Worm (Caenorhabditis elegans) whole organism, L2 larva: ENCODE measurements around the gene F17C8.7.
"Not testable (repeated sequence)": the region's sequence is repeated elsewhere in the genome, so short reads cannot be mapped to it uniquely, and the experiment has no call there.

Experiments used
- C34F6.9 ChIP-seq: fragments of 150-350 bp; optimal IDR thresholded peaks from 2 replicates; lab custom pipeline; 2014; ENCODE audit warnings: missing biosample characterization, missing genetic modification characterization
- F13H6.1 ChIP-seq: sonication (generic microtip); optimal IDR thresholded peaks from 2 replicates; lab custom pipeline; 2016; ENCODE audit warnings: missing genetic modification characterization, missing compliant biosample characterization
- R02D3.7 ChIP-seq: fragments of 150-350 bp; optimal IDR thresholded peaks from 2 replicates; lab custom pipeline; 2014; ENCODE audit warnings: missing biosample characterization, missing genetic modification characterization
- ZK546.5 ChIP-seq: sonication (generic microtip); optimal IDR thresholded peaks from 2 replicates; lab custom pipeline; 2017; ENCODE audit warnings: missing biosample characterization, missing genetic modification characterization
- aly-2 ChIP-seq: fragments of 150-350 bp; optimal IDR thresholded peaks from 2 replicates; lab custom pipeline; 2014; ENCODE audit warnings: missing biosample characterization, missing genetic modification characterization
- ama-1 ChIP-seq: fragments of 150-350 bp; optimal IDR thresholded peaks from 2 replicates; lab custom pipeline; 2018; ENCODE audit warnings: inconsistent platforms
- ceh-16 ChIP-seq: fragments of 150-350 bp; optimal IDR thresholded peaks from 2 replicates; lab custom pipeline; 2014; ENCODE audit warnings: missing biosample characterization, missing genetic modification characterization
- ceh-82 ChIP-seq: fragments of 150-350 bp; optimal IDR thresholded peaks from 2 replicates; lab custom pipeline; 2014; ENCODE audit warnings: missing biosample characterization, missing genetic modification characterization
- crh-2 ChIP-seq: sonication (generic microtip); optimal IDR thresholded peaks from 2 replicates; lab custom pipeline; 2017; ENCODE audit warnings: missing biosample characterization, missing genetic modification characterization
- dmd-4 ChIP-seq: sonication (generic microtip); optimal IDR thresholded peaks from 2 replicates; lab custom pipeline; 2017; ENCODE audit warnings: missing biosample characterization, missing genetic modification characterization
- egl-27 ChIP-seq: sonication (generic microtip); optimal IDR thresholded peaks from 3 replicates; lab custom pipeline; 2017; ENCODE audit warnings: missing biosample characterization, missing genetic modification reagents, missing genetic modification characterization
- elt-1 ChIP-seq: fragments of 150-350 bp; optimal IDR thresholded peaks from 2 replicates; lab custom pipeline; 2014; ENCODE audit warnings: missing biosample characterization, missing genetic modification characterization
- elt-3 ChIP-seq: sonication (generic microtip); optimal IDR thresholded peaks from 2 replicates; lab custom pipeline; 2017; ENCODE audit warnings: missing biosample characterization, missing genetic modification characterization
- fos-1 ChIP-seq: fragments of 150-350 bp; optimal IDR thresholded peaks from 2 replicates; lab custom pipeline; 2014; ENCODE audit warnings: missing biosample characterization, missing genetic modification characterization
- gmeb-1 ChIP-seq: fragments of 150-350 bp; optimal IDR thresholded peaks from 2 replicates; lab custom pipeline; 2014; ENCODE audit warnings: missing biosample characterization, missing genetic modification characterization
- lin-11 ChIP-seq: fragments of 150-350 bp; sonication (generic microtip); optimal IDR thresholded peaks from 2 replicates; lab custom pipeline; 2014; ENCODE audit warnings: missing biosample characterization, missing genetic modification characterization, inconsistent platforms, mixed read lengths
- lin-13 ChIP-seq: fragments of 150-350 bp; optimal IDR thresholded peaks from 2 replicates; lab custom pipeline; 2014; ENCODE audit warnings: missing biosample characterization, missing genetic modification reagents, missing genetic modification characterization
- lsy-2 ChIP-seq, 2 experiments: fragments of 150-350 bp in 1 of 2; sonication (generic microtip) in 1 of 2; optimal IDR thresholded peaks; 2 replicates each; lab custom pipeline; 2014 to 2017; ENCODE audit warnings: missing biosample characterization in 2 of 2, missing genetic modification characterization in 2 of 2
- mab-5 ChIP-seq: fragments of 150-350 bp; optimal IDR thresholded peaks from 2 replicates; lab custom pipeline; 2014; ENCODE audit warnings: missing biosample characterization, missing genetic modification characterization
- mdl-1 ChIP-seq, 2 experiments: fragments of 150-350 bp in 1 of 2; sonication (generic microtip) in 1 of 2; optimal IDR thresholded peaks; 2 replicates each; lab custom pipeline; 2017; ENCODE audit warnings: missing biosample characterization in 2 of 2, missing genetic modification characterization in 2 of 2
- nhr-10 ChIP-seq: sonication (generic microtip); optimal IDR thresholded peaks from 2 replicates; lab custom pipeline; 2017; ENCODE audit warnings: missing biosample characterization, missing genetic modification characterization
- nhr-11 ChIP-seq: fragments of 150-350 bp; optimal IDR thresholded peaks from 2 replicates; lab custom pipeline; 2014; ENCODE audit warnings: missing biosample characterization, missing genetic modification characterization
- nhr-12 ChIP-seq: fragments of 150-350 bp; optimal IDR thresholded peaks from 2 replicates; lab custom pipeline; 2014; ENCODE audit warnings: missing biosample characterization, missing genetic modification characterization
- nhr-129 ChIP-seq: fragments of 150-350 bp; optimal IDR thresholded peaks from 2 replicates; lab custom pipeline; 2014; ENCODE audit warnings: missing biosample characterization, missing genetic modification characterization
- nhr-21 ChIP-seq: fragments of 150-350 bp; optimal IDR thresholded peaks from 2 replicates; lab custom pipeline; 2014; ENCODE audit warnings: missing biosample characterization, missing genetic modification characterization
- nhr-25 ChIP-seq: fragments of 150-350 bp; sonication (generic microtip); optimal IDR thresholded peaks from 3 replicates; lab custom pipeline; 2014; ENCODE audit warnings: missing biosample characterization, missing genetic modification characterization
- nhr-6 ChIP-seq: fragments of 150-350 bp; optimal IDR thresholded peaks from 2 replicates; lab custom pipeline; 2014; ENCODE audit warnings: missing biosample characterization, missing genetic modification characterization
- peb-1 ChIP-seq: fragments of 150-350 bp; optimal IDR thresholded peaks from 2 replicates; lab custom pipeline; 2014; ENCODE audit warnings: missing biosample characterization, missing genetic modification characterization
- sem-4 ChIP-seq: fragments of 150-350 bp; optimal IDR thresholded peaks from 2 replicates; lab custom pipeline; 2014; ENCODE audit warnings: missing biosample characterization, missing genetic modification reagents, missing genetic modification characterization
- skn-1 ChIP-seq: sonication (generic microtip); optimal IDR thresholded peaks from 2 replicates; lab custom pipeline; 2017; ENCODE audit warnings: missing biosample characterization, missing genetic modification characterization
- sma-3 ChIP-seq: sonication (generic microtip); optimal IDR thresholded peaks from 2 replicates; lab custom pipeline; 2016; ENCODE audit warnings: missing genetic modification reagents, missing genetic modification characterization, missing compliant biosample characterization
- sma-9 ChIP-seq, 2 experiments: fragments of 150-350 bp in 1 of 2; sonication (generic microtip) in 1 of 2; optimal IDR thresholded peaks; 2 replicates each; lab custom pipeline; 2014 to 2016; ENCODE audit warnings: missing genetic modification characterization in 2 of 2, mild to moderate bottlenecking in 1 of 2, missing biosample characterization in 1 of 2, missing compliant biosample characterization in 1 of 2, missing genetic modification reagents in 1 of 2, moderate library complexity in 1 of 2
- snpc-4 ChIP-seq: fragments of 150-350 bp; optimal IDR thresholded peaks from 2 replicates; lab custom pipeline; 2014; ENCODE audit warnings: missing biosample characterization, missing genetic modification characterization
- unc-39 ChIP-seq: fragments of 150-350 bp; optimal IDR thresholded peaks from 2 replicates; lab custom pipeline; 2014; ENCODE audit warnings: missing biosample characterization, missing genetic modification characterization
- unc-55 ChIP-seq: fragments of 150-350 bp; sonication (generic microtip); optimal IDR thresholded peaks from 3 replicates; lab custom pipeline; 2014; ENCODE audit warnings: missing biosample characterization, missing genetic modification reagents, missing genetic modification characterization
- unc-62 ChIP-seq: fragments of 150-350 bp; optimal IDR thresholded peaks from 2 replicates; lab custom pipeline; 2014; ENCODE audit warnings: missing biosample characterization, missing genetic modification reagents, missing genetic modification characterization
- zag-1 ChIP-seq: fragments of 150-350 bp; optimal IDR thresholded peaks from 2 replicates; lab custom pipeline; 2014; ENCODE audit warnings: missing biosample characterization, missing genetic modification characterization
- ztf-1 ChIP-seq: fragments of 200-800 bp; sonication (Bioruptor generic); conservative IDR thresholded peaks from 2 replicates; pipeline ENCODE4 v1.3.6; 2022; ENCODE audit warnings: missing genetic modification characterization, missing compliant biosample characterization

F17C8.7 gene

DNA sequence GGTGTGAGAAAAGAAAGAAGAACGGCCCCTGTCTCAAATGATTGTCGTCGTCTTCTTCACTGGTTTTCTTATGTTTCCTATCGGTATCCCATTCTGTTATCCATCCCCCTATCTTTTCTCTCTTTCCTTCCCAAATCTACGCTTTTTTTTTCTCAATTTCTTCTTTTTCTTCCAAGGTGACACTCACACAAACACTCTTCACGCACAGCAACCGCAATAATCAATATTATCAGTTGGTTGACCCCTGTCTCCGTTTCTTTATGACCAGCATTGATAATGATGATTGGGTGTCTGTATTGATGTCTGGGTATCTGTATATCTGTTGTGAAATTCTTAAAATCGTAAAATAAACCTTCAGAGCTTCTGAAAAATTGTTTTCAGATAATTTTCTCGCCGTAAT, 5.3 kb downstream of the F17C8.7 start (continued):
- TF ChIP-seq nhr-10 (tag; lab: Kevin White, UChicago) (no peak), lin-11 (tag; lab: Kevin White, UChicago) (no peak), F13H6.1 (no peak), unc-55 (no peak), snpc-4 (no peak)

DNA sequence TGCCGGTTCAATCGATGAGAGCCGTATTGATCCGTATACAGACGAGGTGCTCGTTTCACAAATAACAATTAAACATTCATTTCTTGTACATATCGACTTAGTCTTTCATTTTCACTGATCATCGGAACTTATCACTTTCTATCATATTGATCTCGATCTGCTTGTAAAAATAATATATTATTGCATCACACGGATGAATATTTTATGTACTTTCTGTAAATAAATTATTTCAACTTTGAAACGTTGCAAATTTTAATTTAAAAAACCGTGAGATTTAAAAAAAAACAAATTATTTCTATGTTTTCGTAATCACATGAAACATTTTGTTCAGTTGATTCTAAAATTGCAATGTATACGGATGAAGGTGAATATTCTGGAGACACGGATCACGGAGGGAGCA, 7.1 kb downstream of the F17C8.7 start, which contains the start of gene twk-6:
TSS of gene twk-6 (plus strand) at position 301 of the 400 bp plus-strand sequence.
- not testable (repeated sequence) for TF ChIP-seq ztf-1; ZK546.5 (tag; lab: Kevin White, UChicago); fos-1 (tag; lab: Kevin White, UChicago)

DNA sequence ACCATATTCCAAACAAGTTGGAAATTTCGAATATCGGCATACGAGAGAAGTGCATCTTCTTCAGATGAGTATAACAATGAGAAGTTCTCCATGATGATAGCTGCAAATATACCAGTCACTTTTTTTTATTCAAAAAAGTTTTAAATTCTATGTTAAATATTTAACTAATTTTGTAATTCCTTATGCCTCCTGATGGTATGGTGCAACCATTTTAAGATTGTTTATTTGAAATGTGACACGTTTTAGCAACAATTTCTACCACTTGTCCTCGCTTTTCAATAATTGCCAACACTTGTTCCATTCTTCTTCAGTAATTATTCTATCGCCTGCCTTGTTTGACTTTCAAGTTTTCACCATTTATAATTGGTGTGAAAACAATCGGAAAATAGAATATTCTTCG, 10.4 kb downstream of the F17C8.7 start, which contains the start of gene F17C8.6:
TSS of gene F17C8.6 (minus strand) at position 101 of the 400 bp plus-strand sequence.
- TF ChIP-seq unc-39 (tag; lab: Kevin White, UChicago) (no peak), mdl-1 (tag; optimal IDR thresholded peaks at IDR 0.05; lab: Kevin White, UChicago) (no peak), sem-4 (tag; lab: Kevin White, UChicago) (no peak), unc-62 (no peak), aly-2 (tag; lab: Kevin White, UChicago) (no peak), unc-55 (no peak), sma-3 (GFP tag; lab: Kevin White, UChicago) (no peak), lin-11 (tag; lab: Kevin White, UChicago) (no peak)

DNA sequence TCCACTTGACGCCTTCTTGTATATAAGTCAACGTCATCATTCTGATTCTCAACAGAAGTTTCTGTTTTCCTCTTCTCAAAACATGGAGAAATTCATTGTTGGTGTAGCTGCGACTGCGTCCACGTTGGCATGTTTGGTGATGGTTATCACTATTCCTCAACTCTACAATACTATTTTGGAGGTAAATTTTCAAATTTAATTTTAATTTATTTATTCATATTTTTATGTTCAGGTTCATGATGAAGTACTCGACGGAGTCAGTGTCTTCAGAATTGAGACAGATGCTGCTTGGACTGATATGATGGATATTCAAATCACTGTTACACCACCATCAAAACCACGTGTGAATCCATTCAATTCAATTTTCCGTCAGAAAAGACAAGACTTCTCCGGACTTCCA, 12.6 kb downstream of the F17C8.7 start, which contains the start of gene col-89:
TSS of gene col-89 (plus strand) at position 19 of the 400 bp plus-strand sequence.
- no peak for TF ChIP-seq mdl-1 (tag; optimal IDR thresholded peaks at IDR 0.05; lab: Kevin White, UChicago)
- no peak for TF ChIP-seq gmeb-1
- TF ChIP-seq ztf-1: no peak
- TF ChIP-seq aly-2 (tag; lab: Kevin White, UChicago): no peak
- TF ChIP-seq sma-9 (GFP tag; optimal IDR thresholded peaks at IDR 0.05; lab: Kevin White, UChicago): no peak
- TF ChIP-seq sma-9 (tag; optimal IDR thresholded peaks at IDR 0.05; lab: Kevin White, UChicago): no peak
- TF ChIP-seq lin-11 (tag; lab: Kevin White, UChicago): no peak
- no peak for TF ChIP-seq ceh-16 (tag; lab: Kevin White, UChicago)
- TF ChIP-seq ceh-82 (tag; lab: Kevin White, UChicago): no peak
- TF ChIP-seq nhr-129 (tag; lab: Kevin White, UChicago): no peak
- TF ChIP-seq unc-62: no peak

DNA sequence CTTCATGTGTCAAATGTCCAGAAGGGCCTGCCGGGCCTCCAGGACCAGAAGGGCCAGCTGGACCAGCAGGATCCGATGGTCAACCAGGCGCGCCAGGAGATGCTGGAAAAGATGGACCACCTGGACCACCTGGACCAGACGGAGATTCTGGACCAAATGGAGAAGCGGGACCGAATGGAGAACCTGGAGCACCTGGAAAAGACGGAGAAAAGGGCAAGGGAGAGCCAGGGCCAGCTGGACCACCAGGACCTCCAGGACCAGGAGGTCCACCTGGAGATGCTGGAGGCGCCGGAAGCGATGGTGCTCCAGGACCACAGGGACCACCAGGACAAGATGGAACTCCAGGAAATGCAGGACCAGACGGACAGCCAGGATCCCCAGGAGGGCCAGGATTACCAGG, 13.1 kb downstream of the F17C8.7 start:
- TF ChIP-seq unc-55 (no peak), lsy-2 (tag; optimal IDR thresholded peaks at IDR 0.05; lab: Kevin White, UChicago) (no peak), ama-1 (no peak), egl-27 (tag; lab: Kevin White, UChicago) (no peak), snpc-4 (no peak), nhr-129 (tag; lab: Kevin White, UChicago) (no peak), sma-9 (GFP tag; optimal IDR thresholded peaks at IDR 0.05; lab: Kevin White, UChicago) (no peak), sma-9 (tag; optimal IDR thresholded peaks at IDR 0.05; lab: Kevin White, UChicago) (no peak), nhr-21 (tag; lab: Kevin White, UChicago) (no peak), nhr-10 (tag; lab: Kevin White, UChicago) (no peak), peb-1 (tag; lab: Kevin White, UChicago) (no peak), crh-2 (tag; lab: Kevin White, UChicago) (no peak), gmeb-1 (no peak), dmd-4 (no peak), skn-1 (no peak), unc-62 (no peak)

DNA sequence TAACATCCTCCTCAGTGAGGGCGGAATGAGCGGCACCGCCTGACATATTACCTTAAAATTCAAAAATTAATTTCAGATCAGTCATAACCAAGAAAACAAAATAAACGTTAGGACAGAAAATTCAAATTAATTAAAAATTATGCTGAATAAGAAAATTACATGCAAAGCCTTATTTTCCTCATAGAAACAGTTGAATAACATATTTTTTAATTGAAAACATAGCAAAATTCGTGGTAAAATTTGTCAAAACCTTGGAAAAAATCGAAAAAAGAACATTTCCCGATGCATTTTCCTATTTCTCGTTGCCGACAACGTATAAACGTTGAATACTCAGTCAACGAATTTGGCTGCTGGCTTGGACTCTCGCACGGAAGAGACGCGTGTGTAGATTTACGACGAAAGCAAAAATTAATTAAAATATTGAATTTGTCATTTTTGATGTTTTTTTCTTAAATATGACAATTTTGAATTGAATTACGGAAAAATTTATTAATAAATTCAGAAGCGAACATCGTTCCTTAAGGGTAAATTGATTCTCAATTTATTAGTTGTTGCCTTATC, 18.5 kb downstream of the F17C8.7 start, which contains the start of the genes rps-0 and rbg-3:
TSS of gene rps-0 (minus strand) at position 51 of the 561 bp plus-strand sequence.
TSS of gene rbg-3 (plus strand) at position 424 of the 561 bp plus-strand sequence.
- peak; percentile 91 to 98 for TF ChIP-seq lsy-2 (tag; optimal IDR thresholded peaks at IDR 0.05; lab: Kevin White, UChicago)
- TF ChIP-seq nhr-129 (tag; lab: Kevin White, UChicago): peak; percentile 94
- TF ChIP-seq unc-55: peak; percentile 97
- no peak for TF ChIP-seq unc-39 (tag; lab: Kevin White, UChicago)
- TF ChIP-seq ztf-1: no peak
- TF ChIP-seq nhr-12: no peak
- TF ChIP-seq lin-13 (GFP tag; lab: Kevin White, UChicago): peak; percentile 94
- TF ChIP-seq ZK546.5 (tag; lab: Kevin White, UChicago): peak; percentile 73
- TF ChIP-seq sma-3 (GFP tag; lab: Kevin White, UChicago): peak; percentile 95
- TF ChIP-seq gmeb-1: peak; percentile 93
- TF ChIP-seq mab-5 (tag; lab: Kevin White, UChicago): peak; percentile 85
- no peak for TF ChIP-seq nhr-10 (tag; lab: Kevin White, UChicago)
- TF ChIP-seq nhr-25 (tag; lab: Kevin White, UChicago): peak; percentile 95
- no peak for TF ChIP-seq nhr-11 (tag; lab: Kevin White, UChicago)
- TF ChIP-seq snpc-4: peak; percentile 44
- no peak for TF ChIP-seq aly-2 (tag; lab: Kevin White, UChicago)
- peak; percentile 28 for TF ChIP-seq unc-62
- peak; percentile 97 for TF ChIP-seq C34F6.9 (tag; lab: Kevin White, UChicago)
- peak; percentile 91 for TF ChIP-seq nhr-6 (tag; lab: Kevin White, UChicago)
- no peak for TF ChIP-seq elt-1 (tag; lab: Kevin White, UChicago)
- peak; percentile 91 for TF ChIP-seq sem-4 (tag; lab: Kevin White, UChicago)
- TF ChIP-seq ceh-16 (tag; lab: Kevin White, UChicago): peak; percentile 68
- TF ChIP-seq elt-3: no peak
- TF ChIP-seq zag-1 (tag; lab: Kevin White, UChicago): peak; percentile 27
- TF ChIP-seq egl-27 (tag; lab: Kevin White, UChicago): peak; percentile 80
- TF ChIP-seq dmd-4: no peak
- TF ChIP-seq R02D3.7 (tag; lab: Kevin White, UChicago): peak; percentile 97
- TF ChIP-seq skn-1: peak; percentile 79
- peak in 1 of 2 experiments; percentile 45 for TF ChIP-seq mdl-1 (tag; optimal IDR thresholded peaks at IDR 0.05; lab: Kevin White, UChicago)
- peak; percentile 86 for TF ChIP-seq F13H6.1
- TF ChIP-seq fos-1 (tag; lab: Kevin White, UChicago): peak; percentile 92
